Comparison of ENCODE assay signal across 1 fruit fly cellular context in the genomic region with DNA sequence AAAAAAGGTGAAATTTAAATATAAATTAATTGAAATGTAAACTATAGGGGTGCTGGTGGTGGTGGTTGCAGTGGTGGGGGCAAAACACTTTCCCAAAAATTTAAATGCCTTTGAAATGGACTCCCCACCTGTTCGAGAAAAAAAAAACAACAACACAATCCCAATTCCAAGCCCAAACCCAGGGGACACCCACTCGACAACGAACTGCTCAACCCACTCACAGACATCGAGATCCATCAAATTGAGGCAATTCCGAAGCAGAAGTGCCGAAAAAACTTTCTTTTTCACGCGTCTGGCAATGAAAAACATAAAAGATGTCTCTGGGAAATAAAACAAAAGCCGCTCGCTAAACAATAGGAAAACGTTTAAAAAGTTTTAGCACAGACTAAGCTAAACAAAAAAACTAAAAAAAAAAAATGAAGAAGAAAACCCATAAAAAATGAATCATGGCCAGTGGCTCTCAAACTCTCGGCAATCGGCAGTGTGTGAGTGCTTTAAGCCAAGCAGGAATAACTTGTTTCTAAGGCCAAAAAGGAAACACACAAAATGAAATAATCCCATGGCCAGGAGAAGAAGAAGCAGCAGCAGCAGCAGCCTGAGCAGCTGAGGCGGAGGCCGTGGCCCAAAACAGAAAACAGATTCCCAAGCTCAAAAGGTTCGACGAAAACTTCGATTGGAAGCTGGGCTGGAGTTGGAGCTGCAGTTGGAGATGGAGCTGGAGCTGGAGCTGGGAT.
TF ChIP-seq lines count a peak whose summit lies in the region.

No protein-coding gene starts in this region.

TF ChIP-seq in whole organism, embryonic, 481 proteins besides CTCF, POLR2A, EP300 and RAD21 (continued from another document):
- TF ChIP-seq gsb (GFP tag; IDR thresholded peaks at IDR 0.05; lab: Robert Waterston, UW) (no peak), Gsc (GFP tag; IDR thresholded peaks at IDR 0.05; lab: Robert Waterston, UW) (no peak), crc (GFP tag; optimal IDR thresholded peaks at IDR 0.05; lab: Kevin White, UChicago) (no peak)
